Worm (Caenorhabditis elegans) whole organism, L4/young adult: Measurements from ENCODE around the gene F23A7.3.

ENCODE experiments used
- W03F9.2 ChIP-seq: fragments of 150-350 bp; optimal IDR thresholded peaks from 2 replicates; lab custom pipeline; 2014; ENCODE audit warnings: missing biosample characterization, missing genetic modification characterization
- dao-5 ChIP-seq: sonication (generic microtip); optimal IDR thresholded peaks from 2 replicates; lab custom pipeline; 2016; ENCODE audit warnings: missing genotype, missing genetic modification characterization, moderate library complexity, missing compliant biosample characterization
- him-1 ChIP-seq: sonication (generic microtip); optimal IDR thresholded peaks from 2 replicates; lab custom pipeline; 2016; ENCODE audit warnings: missing genotype, missing genetic modification reagents, missing genetic modification characterization, missing compliant biosample characterization

ce11 chrX:16172863-16173262, 46.9 kb upstream of the F23A7.3 start:
- TF ChIP-seq dao-5 (tag; lab: Kevin White, UChicago) (no peak), him-1 (tag; lab: Kevin White, UChicago) (no peak), W03F9.2 (tag; lab: Kevin White, UChicago) (no peak)
